Fruit fly (Drosophila melanogaster) whole organism, embryonic: Measurements from ENCODE around the gene CatB.

Experiments used
- Ada2b ChIP-seq: fragments of 200-800 bp; sonication (Bioruptor generic); IDR thresholded peaks from 2 replicates; pipeline ENCODE4 v1.3.6; 2022; ENCODE audit warnings: missing biosample characterization, missing genetic modification characterization
- Aef1 ChIP-seq: fragments of 200-800 bp; sonication (Bioruptor generic); IDR thresholded peaks from 3 replicates; pipeline ENCODE4 v1.3.6; 2022; ENCODE audit warnings: missing biosample characterization, missing genetic modification characterization
- C15 ChIP-seq: fragments of 200-800 bp; sonication (Bioruptor generic); IDR thresholded peaks from 3 replicates; pipeline ENCODE4 v1.3.6; 2022; ENCODE audit warnings: missing biosample characterization, missing genetic modification characterization
- CG10462 ChIP-seq: fragments of 200-800 bp; sonication (Bioruptor generic); optimal IDR thresholded peaks from 2 replicates; lab custom pipeline; 2016; ENCODE audit warnings: missing biosample characterization, missing genetic modification characterization
- CG10959 ChIP-seq: fragments of 200-800 bp; sonication (Bioruptor generic); IDR thresholded peaks from 2 replicates; pipeline ENCODE4 v1.3.6; 2022; ENCODE audit warnings: missing biosample characterization, missing genetic modification characterization
- CG11723 ChIP-seq: fragments of 200-800 bp; sonication (Bioruptor generic); optimal IDR thresholded peaks from 2 replicates; lab custom pipeline; 2017; ENCODE audit warnings: missing biosample characterization, mild to moderate bottlenecking, missing genetic modification characterization
- CG12299 ChIP-seq: fragments of 200-800 bp; sonication (Bioruptor generic); optimal IDR thresholded peaks from 2 replicates; lab custom pipeline; 2018; ENCODE audit warnings: missing biosample characterization, mild to moderate bottlenecking, missing genetic modification characterization
- CG13296 ChIP-seq: fragments of 200-800 bp; sonication (Bioruptor generic); optimal IDR thresholded peaks from 3 replicates; lab custom pipeline; 2018; ENCODE audit warnings: missing biosample characterization, mild to moderate bottlenecking, missing genetic modification characterization
- CG13624 ChIP-seq: fragments of 200-800 bp; sonication (Bioruptor generic); optimal IDR thresholded peaks from 2 replicates; lab custom pipeline; 2016; ENCODE audit warnings: missing biosample characterization, missing genetic modification characterization
- CG14860 ChIP-seq: fragments of 200-800 bp; sonication (Bioruptor generic); IDR thresholded peaks from 3 replicates; pipeline ENCODE4 v1.3.6; 2022; ENCODE audit warnings: missing biosample characterization, missing genetic modification characterization; ENCODE audit not compliant: partially characterized antibody
- CG1602 ChIP-seq: fragments of 200-800 bp; sonication (Bioruptor generic); optimal IDR thresholded peaks from 3 replicates; lab custom pipeline; 2016; ENCODE audit warnings: missing biosample characterization, missing genetic modification characterization
- CG1647 ChIP-seq: fragments of 200-800 bp; sonication (Bioruptor generic); optimal IDR thresholded peaks from 3 replicates; lab custom pipeline; 2016; ENCODE audit warnings: missing biosample characterization, missing genetic modification characterization
- CG18619 ChIP-seq: fragments of 200-800 bp; sonication (Bioruptor generic); optimal IDR thresholded peaks from 3 replicates; lab custom pipeline; 2017; ENCODE audit warnings: missing biosample characterization, mild to moderate bottlenecking, missing genetic modification characterization
- CG2889 ChIP-seq: fragments of 200-800 bp; sonication (Bioruptor generic); IDR thresholded peaks from 3 replicates; pipeline ENCODE4 v1.3.6; 2022; ENCODE audit warnings: missing biosample characterization, missing genetic modification characterization
- CG31388 ChIP-seq: fragments of 200-800 bp; sonication (Bioruptor generic); optimal IDR thresholded peaks from 2 replicates; lab custom pipeline; 2016; ENCODE audit warnings: missing biosample characterization, missing genetic modification characterization
- CG4282 ChIP-seq: fragments of 200-800 bp; sonication (Bioruptor generic); optimal IDR thresholded peaks from 2 replicates; lab custom pipeline; 2016; ENCODE audit warnings: missing biosample characterization, missing genetic modification characterization
- CG6254 ChIP-seq: fragments of 200-800 bp; sonication (Bioruptor generic); optimal IDR thresholded peaks from 3 replicates; lab custom pipeline; 2017; ENCODE audit warnings: mild to moderate bottlenecking, missing biosample characterization, missing genetic modification reagents, missing genetic modification characterization
- CG6683 ChIP-seq: fragments of 200-800 bp; sonication (Bioruptor generic); optimal IDR thresholded peaks from 2 replicates; lab custom pipeline; 2017; ENCODE audit warnings: missing biosample characterization, mild to moderate bottlenecking, missing genetic modification characterization, missing genetic modification reagents
- CG6765 ChIP-seq: fragments of 200-800 bp; sonication (Bioruptor generic); optimal IDR thresholded peaks from 3 replicates; lab custom pipeline; 2017; ENCODE audit warnings: missing biosample characterization, mild to moderate bottlenecking, missing genetic modification characterization
- CG8478 ChIP-seq: fragments of >200 bp; optimal IDR thresholded peaks from 2 replicates; lab custom pipeline; 2018
- CG9727 ChIP-seq: fragments of 200-800 bp; sonication (Bioruptor generic); optimal IDR thresholded peaks from 3 replicates; lab custom pipeline; 2017; ENCODE audit warnings: missing biosample characterization, mild to moderate bottlenecking, missing genetic modification characterization
- Camta ChIP-seq: fragments of 200-800 bp; sonication (Bioruptor generic); optimal IDR thresholded peaks from 2 replicates; lab custom pipeline; 2016; ENCODE audit warnings: missing biosample characterization, missing genetic modification characterization
- Chrac-16 ChIP-seq: fragments of 200-800 bp; sonication (Bioruptor generic); optimal IDR thresholded peaks from 3 replicates; lab custom pipeline; 2016; ENCODE audit warnings: missing biosample characterization, missing genetic modification characterization
- Dll ChIP-seq: fragments of 200-800 bp; sonication (Bioruptor generic); IDR thresholded peaks from 4 replicates; pipeline ENCODE4 v1.3.6; 2022; ENCODE audit warnings: missing biosample characterization, missing genetic modification characterization; ENCODE audit not compliant: partially characterized antibody
- Doc3 ChIP-seq: fragments of 200-800 bp; sonication (Bioruptor generic); IDR thresholded peaks from 3 replicates; pipeline ENCODE4 v1.3.6; 2022; ENCODE audit warnings: missing biosample characterization, missing genetic modification characterization; ENCODE audit not compliant: partially characterized antibody
- H15 ChIP-seq: fragments of 200-800 bp; sonication (Bioruptor generic); IDR thresholded peaks from 3 replicates; pipeline ENCODE4 v1.3.6; 2022; ENCODE audit warnings: missing biosample characterization, missing genetic modification characterization
- HmgZ ChIP-seq: fragments of 200-800 bp; sonication (Bioruptor generic); optimal IDR thresholded peaks from 2 replicates; lab custom pipeline; 2018; ENCODE audit warnings: missing biosample characterization, mild to moderate bottlenecking, missing genetic modification characterization
- Hr3 ChIP-seq: fragments of 200-800 bp; sonication (Bioruptor generic); optimal IDR thresholded peaks from 3 replicates; lab custom pipeline; 2016; ENCODE audit warnings: missing biosample characterization, missing genetic modification characterization
- Lpt ChIP-seq: fragments of >200 bp; optimal IDR thresholded peaks from 2 replicates; lab custom pipeline; 2018; ENCODE audit warnings: missing biosample characterization, missing genetic modification characterization
- Neu2 ChIP-seq: fragments of 200-800 bp; sonication (Bioruptor generic); optimal IDR thresholded peaks from 3 replicates; lab custom pipeline; 2016; ENCODE audit warnings: missing biosample characterization, missing genetic modification characterization, borderline replicate concordance
- Sin3A ChIP-seq: fragments of >200 bp; optimal IDR thresholded peaks from 2 replicates; lab custom pipeline; 2018
- Sox102F ChIP-seq: fragments of 200-800 bp; sonication (Bioruptor generic); optimal IDR thresholded peaks from 2 replicates; lab custom pipeline; 2018; ENCODE audit warnings: missing biosample characterization, mild to moderate bottlenecking, missing genetic modification characterization, moderate library complexity
- abd-A ChIP-seq: fragments of 200-800 bp; sonication (Bioruptor generic); optimal IDR thresholded peaks from 3 replicates; lab custom pipeline; 2019; ENCODE audit warnings: missing biosample characterization, mild to moderate bottlenecking, missing genetic modification characterization, moderate library complexity
- br ChIP-seq: fragments of >200 bp; optimal IDR thresholded peaks from 2 replicates; lab custom pipeline; 2017
- btn ChIP-seq: fragments of 200-800 bp; sonication (Bioruptor generic); optimal IDR thresholded peaks from 2 replicates; lab custom pipeline; 2016; ENCODE audit warnings: missing biosample characterization, missing genetic modification characterization
- cas ChIP-seq: fragments of 200-800 bp; sonication (Bioruptor generic); IDR thresholded peaks from 2 replicates; pipeline ENCODE4 v1.3.6; 2022; ENCODE audit warnings: missing biosample characterization, missing genetic modification characterization
- caup ChIP-seq: fragments of 200-800 bp; sonication (Bioruptor generic); optimal IDR thresholded peaks from 3 replicates; lab custom pipeline; 2017; ENCODE audit warnings: missing biosample characterization, mild to moderate bottlenecking, missing genetic modification characterization, moderate library complexity; ENCODE audit not compliant: severe bottlenecking
- lov ChIP-seq, 2 experiments: fragments of 200-800 bp in 1 of 2; fragments of >200 bp in 1 of 2; sonication (Bioruptor generic) in 1 of 2; IDR thresholded peaks in 1 of 2; optimal IDR thresholded peaks in 1 of 2; 2 replicates in 1 of 2; 3 replicates in 1 of 2; pipeline versions ENCODE4 v1.3.6 to Lab custom; 2017 to 2022; ENCODE audit warnings: missing biosample characterization in 1 of 2, missing genetic modification characterization in 1 of 2
- nmo ChIP-seq: fragments of 200-800 bp; sonication (Bioruptor generic); optimal IDR thresholded peaks from 2 replicates; lab custom pipeline; 2018; ENCODE audit warnings: missing biosample characterization, mild to moderate bottlenecking, missing genetic modification characterization, moderate library complexity
- onecut ChIP-seq: fragments of 200-800 bp; sonication (Bioruptor generic); IDR thresholded peaks from 2 replicates; pipeline ENCODE4 v1.3.6; 2022; ENCODE audit warnings: missing biosample characterization, missing genetic modification characterization
- pita ChIP-seq: fragments of 200-800 bp; sonication (Bioruptor generic); optimal IDR thresholded peaks from 2 replicates; lab custom pipeline; 2017; ENCODE audit warnings: missing biosample characterization, mild to moderate bottlenecking, missing genetic modification characterization
- pnt ChIP-seq: fragments of 200-800 bp; sonication (Bioruptor generic); optimal IDR thresholded peaks from 3 replicates; lab custom pipeline; 2016; ENCODE audit warnings: missing biosample characterization, missing genetic modification characterization
- prd ChIP-seq, 3 experiments: fragments of >200 bp in 2 of 3; fragments of 200-800 bp in 1 of 3; sonication (Bioruptor generic) in 1 of 3; optimal IDR thresholded peaks in 2 of 3; IDR thresholded peaks in 1 of 3; 2 replicates in 2 of 3; 3 replicates in 1 of 3; pipeline versions ENCODE4 v1.3.6 to Lab custom; 2017 to 2022; ENCODE audit warnings: missing biosample characterization in 1 of 3, missing genetic modification characterization in 1 of 3
- run ChIP-seq: fragments of 200-800 bp; sonication (Bioruptor generic); optimal IDR thresholded peaks from 3 replicates; lab custom pipeline; 2018; ENCODE audit warnings: missing biosample characterization, mild to moderate bottlenecking, missing genetic modification characterization
- scrt ChIP-seq: fragments of 200-800 bp; sonication (Bioruptor generic); optimal IDR thresholded peaks from 2 replicates; lab custom pipeline; 2018; ENCODE audit warnings: missing biosample characterization, mild to moderate bottlenecking, missing genetic modification characterization, moderate library complexity
- stwl ChIP-seq: fragments of 200-800 bp; sonication (Bioruptor generic); optimal IDR thresholded peaks from 3 replicates; lab custom pipeline; 2018; ENCODE audit warnings: missing biosample characterization, mild to moderate bottlenecking, missing genetic modification characterization, moderate library complexity
- toy ChIP-seq: fragments of 200-800 bp; sonication (Bioruptor generic); IDR thresholded peaks from 2 replicates; pipeline ENCODE4 v1.3.6; 2022; ENCODE audit warnings: missing biosample characterization, missing genetic modification characterization
- unc-4 ChIP-seq: fragments of 200-800 bp; sonication (Bioruptor generic); IDR thresholded peaks from 2 replicates; pipeline ENCODE4 v1.3.6; 2022; ENCODE audit warnings: missing biosample characterization, missing genetic modification characterization; ENCODE audit not compliant: partially characterized antibody
- usp ChIP-seq: fragments of >200 bp; optimal IDR thresholded peaks from 2 replicates; lab custom pipeline; 2017; ENCODE audit warnings: missing biosample characterization, missing genetic modification characterization

The CatB gene

dm6 chr2L:8691292-8691975, 13.9 kb upstream of the CatB start (continued):
- no peak for TF ChIP-seq CG31388 (GFP tag; lab: Kevin White, UChicago)
- TF ChIP-seq lov (optimal IDR thresholded peaks at IDR 0.05; lab: Kevin White, UChicago), result no peak
- TF ChIP-seq lov (GFP tag; IDR thresholded peaks at IDR 0.05; lab: Robert Waterston, UW), result no peak
- TF ChIP-seq onecut (GFP tag; lab: Robert Waterston, UW), result peak; percentile 68
- peak; percentile 69; the same call in 1 of the 3 replicates for TF ChIP-seq H15 (GFP tag; lab: Robert Waterston, UW)
- TF ChIP-seq CG18619 (GFP tag; lab: Kevin White, UChicago), result peak; percentile 92
- no peak for TF ChIP-seq usp (GFP tag; lab: Kevin White, UChicago)
- peak; percentile 91 for TF ChIP-seq CG13296 (GFP tag; lab: Kevin White, UChicago)
- peak; percentile 50 for TF ChIP-seq Camta
- peak; percentile 63; the same call in 2 of the 3 replicates for TF ChIP-seq CG2889 (GFP tag; lab: Robert Waterston, UW)
- no peak for TF ChIP-seq br (lab: Kevin White, UChicago)
- TF ChIP-seq run, result peak; percentile 85
- TF ChIP-seq CG1602 (GFP tag; lab: Kevin White, UChicago), result peak; percentile 73
- peak; percentile 76 for TF ChIP-seq CG6683 (GFP tag; lab: Kevin White, UChicago)
- TF ChIP-seq Dll (GFP tag; lab: Robert Waterston, UW), result 0 out of 4 replicates have a peak, but pooled peaks have one; percentile 29
- TF ChIP-seq pita, result no peak
- TF ChIP-seq Lpt (GFP tag; lab: Kevin White, UChicago), result no peak
- 0 out of 3 replicates have a peak, but pooled peaks have one; percentile 12 for TF ChIP-seq Doc3 (GFP tag; lab: Robert Waterston, UW)
- peak; percentile 78 for TF ChIP-seq Ada2b (GFP tag; lab: Robert Waterston, UW)
- TF ChIP-seq unc-4 (GFP tag; lab: Robert Waterston, UW), result no peak
- TF ChIP-seq CG9727, result peak; percentile 92
- peak; percentile 96 for TF ChIP-seq abd-A (tag; lab: Kevin White, UChicago)
- TF ChIP-seq C15 (GFP tag; lab: Robert Waterston, UW), result no peak
- TF ChIP-seq Chrac-16 (GFP tag; lab: Kevin White, UChicago), result peak; percentile 74
- TF ChIP-seq Aef1, result peak; percentile 49; the same call in 2 of the 3 replicates
- peak; percentile 75 for TF ChIP-seq scrt
- TF ChIP-seq Sin3A (lab: Kevin White, UChicago), result no peak
- no peak for TF ChIP-seq cas (GFP tag; lab: Robert Waterston, UW)
- no peak for TF ChIP-seq prd (optimal IDR thresholded peaks at IDR 0.05; lab: Kevin White, UChicago)
- TF ChIP-seq prd (GFP tag; IDR thresholded peaks at IDR 0.05; lab: Robert Waterston, UW), result peak; percentile 80
- peak; percentile 81 for TF ChIP-seq CG12299
- TF ChIP-seq CG14860, result peak; percentile 47; the same call in 1 of the 3 replicates
- peak; percentile 94 for TF ChIP-seq nmo (GFP tag; lab: Kevin White, UChicago)
- peak; percentile 33 for TF ChIP-seq pnt (GFP tag; lab: Kevin White, UChicago)
- peak; percentile 50 for TF ChIP-seq HmgZ
- peak; percentile 87 for TF ChIP-seq Sox102F
- peak; percentile 9 for TF ChIP-seq btn
- 0 out of 2 replicates have a peak, but pooled peaks have one; percentile 11 for TF ChIP-seq CG10959 (GFP tag; lab: Robert Waterston, UW)
- TF ChIP-seq CG13624, result peak; percentile 65
- peak; percentile 83 for TF ChIP-seq CG6765 (GFP tag; lab: Kevin White, UChicago)
- peak; percentile 89 for TF ChIP-seq Hr3 (GFP tag; lab: Kevin White, UChicago)
- peak; percentile 59 for TF ChIP-seq CG10462 (GFP tag; lab: Kevin White, UChicago)
- no peak for TF ChIP-seq CG8478 (lab: Kevin White, UChicago)
- TF ChIP-seq Neu2, result no peak
- peak; percentile 86 for TF ChIP-seq caup
- TF ChIP-seq stwl (tag; lab: Kevin White, UChicago), result no peak
- TF ChIP-seq CG6254 (GFP tag; lab: Kevin White, UChicago), result peak; percentile 79
- peak; percentile 44 for TF ChIP-seq CG1647
- TF ChIP-seq CG11723 (GFP tag; lab: Kevin White, UChicago), result peak; percentile 85
- TF ChIP-seq toy (GFP tag; lab: Robert Waterston, UW), result no peak
- TF ChIP-seq CG4282 (GFP tag; lab: Kevin White, UChicago), result no peak
